Worm (Caenorhabditis elegans) whole organism, midembryonic: ENCODE results near the gene EEED8.14.

ENCODE experiments used
- T22C8.4 ChIP-seq: fragments of 200-800 bp; sonication (Bioruptor generic); IDR thresholded peaks from 2 replicates; pipeline ENCODE4 v1.3.6; 2022; ENCODE audit warnings: missing genetic modification characterization, missing compliant biosample characterization
- cog-1 ChIP-seq: sonication (generic microtip); optimal IDR thresholded peaks from 2 replicates; lab custom pipeline; 2016; ENCODE audit warnings: missing genetic modification characterization, missing compliant biosample characterization
- flt-1 ChIP-seq: fragments of 200-800 bp; sonication (Bioruptor generic); IDR thresholded peaks from 2 replicates; pipeline ENCODE4 v1.3.6; 2022; ENCODE audit warnings: missing genetic modification characterization, missing compliant biosample characterization
- klf-2 ChIP-seq: fragments of 200-800 bp; sonication (Bioruptor generic); conservative IDR thresholded peaks from 2 replicates; pipeline ENCODE4 v1.3.6; 2022; ENCODE audit warnings: missing genetic modification reagents, missing genetic modification characterization, missing compliant biosample characterization
- med-1 ChIP-seq: sonication (generic microtip); optimal IDR thresholded peaks from 2 replicates; lab custom pipeline; 2017; ENCODE audit warnings: missing genetic modification characterization, mild to moderate bottlenecking, missing compliant biosample characterization, antibody characterized with exemption, missing genetic modification reagents; ENCODE audit not compliant: insufficient read depth
- ref-1 ChIP-seq: fragments of 200-800 bp; sonication (Bioruptor generic); conservative IDR thresholded peaks from 2 replicates; pipeline ENCODE4 v1.3.6; 2022; ENCODE audit warnings: missing genetic modification reagents, missing genetic modification characterization, missing compliant biosample characterization
- tab-1 ChIP-seq: fragments of 200-800 bp; sonication (Bioruptor generic); IDR thresholded peaks from 2 replicates; pipeline ENCODE4 v1.3.6; 2022; ENCODE audit warnings: missing genetic modification characterization, missing compliant biosample characterization
- ztf-29 ChIP-seq: fragments of 200-800 bp; sonication (Bioruptor generic); IDR thresholded peaks from 2 replicates; pipeline ENCODE4 v1.3.6; 2022; ENCODE audit warnings: missing genetic modification reagents, missing genetic modification characterization, missing compliant biosample characterization

DNA sequence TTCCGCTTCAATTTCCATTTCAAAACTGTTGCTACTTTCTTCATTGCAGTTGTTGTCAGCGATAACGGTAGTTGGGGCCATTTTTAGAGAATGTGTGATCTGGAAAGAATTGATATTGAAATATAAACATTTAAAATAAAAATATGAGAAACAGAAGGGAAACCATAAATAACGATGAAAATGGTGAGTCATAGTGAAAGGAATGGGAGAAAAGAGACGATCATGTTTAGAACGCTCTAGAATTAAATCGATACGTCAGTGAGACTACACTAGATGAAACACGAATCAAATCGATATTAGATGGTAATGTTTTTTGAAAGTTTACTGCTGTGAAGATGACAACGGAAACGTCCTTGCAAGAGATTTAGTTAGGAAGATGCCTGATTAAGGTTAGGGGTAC, 4.9 kb downstream of the EEED8.14 start, which contains the start of the genes EEED8.12 and EEED8.4:
- TF ChIP-seq cog-1 (tag; lab: Kevin White, UChicago) (no peak), ref-1 (GFP tag; lab: Robert Waterston, UW) (no peak), ztf-29 (GFP tag; lab: Robert Waterston, UW) (no peak), klf-2 (GFP tag; lab: Robert Waterston, UW) (no peak), tab-1 (GFP tag; lab: Robert Waterston, UW) (no peak), flt-1 (GFP tag; lab: Robert Waterston, UW) (no peak), med-1 (GFP tag; lab: Kevin White, UChicago) (no peak), T22C8.4 (GFP tag; lab: Robert Waterston, UW) (no peak)
